Worm (Caenorhabditis elegans) whole organism, L4/young adult: ENCODE data around the gene C05C10.2.

Experiments
- dao-5 ChIP-seq: sonication (generic microtip); optimal IDR thresholded peaks from 2 replicates; lab custom pipeline; 2016; ENCODE audit warnings: missing genotype, missing genetic modification characterization, moderate library complexity, missing compliant biosample characterization
- him-1 ChIP-seq: sonication (generic microtip); optimal IDR thresholded peaks from 2 replicates; lab custom pipeline; 2016; ENCODE audit warnings: missing genotype, missing genetic modification reagents, missing genetic modification characterization, missing compliant biosample characterization

DNA sequence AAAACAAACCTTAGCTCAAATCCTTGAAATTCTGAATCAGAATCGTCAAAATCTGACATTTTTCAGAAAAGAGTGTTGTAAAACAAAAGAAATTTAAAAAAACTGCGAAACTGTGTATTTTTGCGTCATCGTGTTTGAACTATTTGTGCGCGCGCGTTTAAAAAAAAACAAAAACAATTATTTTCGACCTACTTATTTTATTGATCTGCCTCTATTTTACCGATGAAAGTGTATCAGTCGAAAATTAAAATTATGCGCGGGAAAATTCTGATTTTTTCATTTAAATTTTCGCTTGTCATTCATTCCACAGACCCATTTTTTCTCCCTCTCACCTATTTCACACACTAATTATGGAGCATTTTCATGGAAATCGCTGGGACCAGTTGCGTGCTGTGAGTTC, 16.9 kb downstream of the C05C10.2 start, which contains the start of the genes C05C10.7 and C05C10.5:
- TF ChIP-seq him-1 (tag; lab: Kevin White, UChicago): no peak
- TF ChIP-seq dao-5 (tag; lab: Kevin White, UChicago): no peak
